Worm (Caenorhabditis elegans) whole organism, L2 larva: Measurements from ENCODE around the gene F10E9.7.
A peak's percentile ranks its signal among the peaks of the same experiment; 100 is the strongest.

Experiments
- C34F6.9 ChIP-seq: fragments of 150-350 bp; optimal IDR thresholded peaks from 2 replicates; lab custom pipeline; 2014; ENCODE audit warnings: missing biosample characterization, missing genetic modification characterization
- Y55F3AM.14 ChIP-seq: fragments of 200-800 bp; sonication (Bioruptor generic); optimal IDR thresholded peaks from 2 replicates; lab custom pipeline; 2018; ENCODE audit warnings: mild to moderate bottlenecking, missing genetic modification characterization, missing compliant biosample characterization
- ZK546.5 ChIP-seq: sonication (generic microtip); optimal IDR thresholded peaks from 2 replicates; lab custom pipeline; 2017; ENCODE audit warnings: missing biosample characterization, missing genetic modification characterization
- aly-2 ChIP-seq: fragments of 150-350 bp; optimal IDR thresholded peaks from 2 replicates; lab custom pipeline; 2014; ENCODE audit warnings: missing biosample characterization, missing genetic modification characterization
- blmp-1 ChIP-seq: sonication (generic microtip); optimal IDR thresholded peaks from 2 replicates; lab custom pipeline; 2017; ENCODE audit warnings: missing genetic modification characterization, mild to moderate bottlenecking, missing compliant biosample characterization, antibody characterized with exemption, moderate library complexity; ENCODE audit not compliant: insufficient read depth
- crh-2 ChIP-seq: sonication (generic microtip); optimal IDR thresholded peaks from 2 replicates; lab custom pipeline; 2017; ENCODE audit warnings: missing biosample characterization, missing genetic modification characterization
- dmd-4 ChIP-seq: sonication (generic microtip); optimal IDR thresholded peaks from 2 replicates; lab custom pipeline; 2017; ENCODE audit warnings: missing biosample characterization, missing genetic modification characterization
- egl-27 ChIP-seq: sonication (generic microtip); optimal IDR thresholded peaks from 3 replicates; lab custom pipeline; 2017; ENCODE audit warnings: missing biosample characterization, missing genetic modification reagents, missing genetic modification characterization
- elt-1 ChIP-seq: fragments of 150-350 bp; optimal IDR thresholded peaks from 2 replicates; lab custom pipeline; 2014; ENCODE audit warnings: missing biosample characterization, missing genetic modification characterization
- elt-3 ChIP-seq: sonication (generic microtip); optimal IDR thresholded peaks from 2 replicates; lab custom pipeline; 2017; ENCODE audit warnings: missing biosample characterization, missing genetic modification characterization
- fos-1 ChIP-seq: fragments of 150-350 bp; optimal IDR thresholded peaks from 2 replicates; lab custom pipeline; 2014; ENCODE audit warnings: missing biosample characterization, missing genetic modification characterization
- lin-11 ChIP-seq: fragments of 150-350 bp; sonication (generic microtip); optimal IDR thresholded peaks from 2 replicates; lab custom pipeline; 2014; ENCODE audit warnings: missing biosample characterization, missing genetic modification characterization, inconsistent platforms, mixed read lengths
- lin-13 ChIP-seq: fragments of 150-350 bp; optimal IDR thresholded peaks from 2 replicates; lab custom pipeline; 2014; ENCODE audit warnings: missing biosample characterization, missing genetic modification reagents, missing genetic modification characterization
- lin-39 ChIP-seq: fragments of 150-350 bp; optimal IDR thresholded peaks from 2 replicates; lab custom pipeline; 2014; ENCODE audit warnings: missing biosample characterization, missing genetic modification reagents, missing genetic modification characterization
- lsy-2 ChIP-seq, 2 experiments: fragments of 150-350 bp in 1 of 2; sonication (generic microtip) in 1 of 2; optimal IDR thresholded peaks; 2 replicates each; lab custom pipeline; 2014 to 2017; ENCODE audit warnings: missing biosample characterization in 2 of 2, missing genetic modification characterization in 2 of 2
- mab-5 ChIP-seq: fragments of 150-350 bp; optimal IDR thresholded peaks from 2 replicates; lab custom pipeline; 2014; ENCODE audit warnings: missing biosample characterization, missing genetic modification characterization
- mbf-1 ChIP-seq: sonication (generic microtip); optimal IDR thresholded peaks from 2 replicates; lab custom pipeline; 2017; ENCODE audit warnings: missing biosample characterization, missing genetic modification characterization
- mdl-1 ChIP-seq, 2 experiments: fragments of 150-350 bp in 1 of 2; sonication (generic microtip) in 1 of 2; optimal IDR thresholded peaks; 2 replicates each; lab custom pipeline; 2017; ENCODE audit warnings: missing biosample characterization in 2 of 2, missing genetic modification characterization in 2 of 2
- nhr-11 ChIP-seq: fragments of 150-350 bp; optimal IDR thresholded peaks from 2 replicates; lab custom pipeline; 2014; ENCODE audit warnings: missing biosample characterization, missing genetic modification characterization
- nhr-12 ChIP-seq: fragments of 150-350 bp; optimal IDR thresholded peaks from 2 replicates; lab custom pipeline; 2014; ENCODE audit warnings: missing biosample characterization, missing genetic modification characterization
- nhr-129 ChIP-seq: fragments of 150-350 bp; optimal IDR thresholded peaks from 2 replicates; lab custom pipeline; 2014; ENCODE audit warnings: missing biosample characterization, missing genetic modification characterization
- nhr-21 ChIP-seq: fragments of 150-350 bp; optimal IDR thresholded peaks from 2 replicates; lab custom pipeline; 2014; ENCODE audit warnings: missing biosample characterization, missing genetic modification characterization
- nhr-23 ChIP-seq: fragments of 150-350 bp; optimal IDR thresholded peaks from 2 replicates; lab custom pipeline; 2014; ENCODE audit warnings: missing biosample characterization, missing genetic modification reagents, missing genetic modification characterization
- nhr-237 ChIP-seq: fragments of 150-350 bp; optimal IDR thresholded peaks from 2 replicates; lab custom pipeline; 2014; ENCODE audit warnings: missing biosample characterization, missing genetic modification characterization
- nhr-25 ChIP-seq: fragments of 150-350 bp; sonication (generic microtip); optimal IDR thresholded peaks from 3 replicates; lab custom pipeline; 2014; ENCODE audit warnings: missing biosample characterization, missing genetic modification characterization
- peb-1 ChIP-seq: fragments of 150-350 bp; optimal IDR thresholded peaks from 2 replicates; lab custom pipeline; 2014; ENCODE audit warnings: missing biosample characterization, missing genetic modification characterization
- sem-4 ChIP-seq: fragments of 150-350 bp; optimal IDR thresholded peaks from 2 replicates; lab custom pipeline; 2014; ENCODE audit warnings: missing biosample characterization, missing genetic modification reagents, missing genetic modification characterization
- sma-3 ChIP-seq: sonication (generic microtip); optimal IDR thresholded peaks from 2 replicates; lab custom pipeline; 2016; ENCODE audit warnings: missing genetic modification reagents, missing genetic modification characterization, missing compliant biosample characterization
- snpc-4 ChIP-seq: fragments of 150-350 bp; optimal IDR thresholded peaks from 2 replicates; lab custom pipeline; 2014; ENCODE audit warnings: missing biosample characterization, missing genetic modification characterization
- unc-55 ChIP-seq: fragments of 150-350 bp; sonication (generic microtip); optimal IDR thresholded peaks from 3 replicates; lab custom pipeline; 2014; ENCODE audit warnings: missing biosample characterization, missing genetic modification reagents, missing genetic modification characterization
- zag-1 ChIP-seq: fragments of 150-350 bp; optimal IDR thresholded peaks from 2 replicates; lab custom pipeline; 2014; ENCODE audit warnings: missing biosample characterization, missing genetic modification characterization
- ztf-11 ChIP-seq: sonication (generic microtip); optimal IDR thresholded peaks from 2 replicates; lab custom pipeline; 2017; ENCODE audit warnings: missing biosample characterization, missing genetic modification characterization

The F10E9.7 gene

ce11 chrIII:8331779-8332178 lies 24.5 kb upstream of the F10E9.7 start, which contains the start of the genes mrps-18A and ZC262.2:
Gene mrps-18A (minus strand): TSS chrIII:8331919.
Gene ZC262.2 (plus strand): TSS chrIII:8332062.
- TF ChIP-seq unc-55 = no peak
- TF ChIP-seq nhr-129 (tag; lab: Kevin White, UChicago) = peak; percentile 21
- peak; percentile 31 for TF ChIP-seq C34F6.9 (tag; lab: Kevin White, UChicago)
- no peak for TF ChIP-seq zag-1 (tag; lab: Kevin White, UChicago)
- TF ChIP-seq lsy-2 (tag; optimal IDR thresholded peaks at IDR 0.05; lab: Kevin White, UChicago) = peak; percentile 73 to 97
- no peak for TF ChIP-seq aly-2

- TF ChIP-seq peb-1 (tag; lab: Kevin White, UChicago) = no peak
- TF ChIP-seq blmp-1 (tag; lab: Kevin White, UChicago) = no peak
- TF ChIP-seq nhr-237 (tag; lab: Kevin White, UChicago) = no peak
- TF ChIP-seq sma-3 (GFP tag; lab: Kevin White, UChicago) = no peak
- no peak for TF ChIP-seq nhr-12 (tag; lab: Kevin White, UChicago)
- no peak for TF ChIP-seq elt-3
- no peak for TF ChIP-seq ZK546.5 (tag; lab: Kevin White, UChicago)
- no peak for TF ChIP-seq mab-5
- TF ChIP-seq mdl-1 (tag; optimal IDR thresholded peaks at IDR 0.05; lab: Kevin White, UChicago) = no peak
- no peak for TF ChIP-seq dmd-4 (tag; lab: Kevin White, UChicago)
- no peak for TF ChIP-seq elt-1 (tag; lab: Kevin White, UChicago)
- no peak for TF ChIP-seq mbf-1
- TF ChIP-seq lin-11 (tag; lab: Kevin White, UChicago) = no peak
- TF ChIP-seq lin-13 (GFP tag; lab: Kevin White, UChicago) = no peak
- no peak for TF ChIP-seq crh-2 (tag; lab: Kevin White, UChicago)
- TF ChIP-seq unc-55 = no peak
- TF ChIP-seq sem-4 (tag; lab: Kevin White, UChicago) = no peak
These were observed 24.0 kb upstream of the F10E9.7 start, which contains the start of gene iglr-2 for ce11 chrIII:8331211-8331610. Gene iglr-2 (minus strand): TSS chrIII:8331311.

ce11 chrIII:8325574-8326513 lies 18.6 kb upstream of the F10E9.7 start, which contains the start of gene ZC262.13:
Gene ZC262.13 (plus strand): TSS chrIII:8326214.
- TF ChIP-seq blmp-1 (tag; lab: Kevin White, UChicago) (no peak), fos-1 (tag; lab: Kevin White, UChicago) (peak; percentile 36)

- TF ChIP-seq elt-1 (tag; lab: Kevin White, UChicago) = no peak
- TF ChIP-seq blmp-1 (tag; lab: Kevin White, UChicago) = no peak
- no peak for TF ChIP-seq Y55F3AM.14 (GFP tag; lab: Kevin White, UChicago)
- TF ChIP-seq nhr-25 = no peak
- TF ChIP-seq nhr-23 (tag; lab: Kevin White, UChicago) = no peak
- TF ChIP-seq nhr-11 = no peak
- TF ChIP-seq ztf-11 (tag; lab: Kevin White, UChicago) = no peak
- TF ChIP-seq snpc-4 (tag; lab: Kevin White, UChicago) = no peak
These were observed 17.2 kb upstream of the F10E9.7 start, which contains the start of gene F10E9.12 for ce11 chrIII:8324412-8324811. Gene F10E9.12 (plus strand): TSS chrIII:8324542.

- TF ChIP-seq fos-1 (tag; lab: Kevin White, UChicago) (no peak), C34F6.9 (tag; lab: Kevin White, UChicago) (peak; percentile 14), nhr-21 (peak; percentile 21), nhr-25 (no peak), nhr-11 (no peak), nhr-129 (tag; lab: Kevin White, UChicago) (no peak), lin-39 (no peak), lsy-2 (tag; optimal IDR thresholded peaks at IDR 0.05; lab: Kevin White, UChicago) (peak in 1 of 2 experiments; percentile 32), lin-11 (tag; lab: Kevin White, UChicago) (peak; percentile 29), egl-27 (no peak)
These were observed 15.5 kb upstream of the F10E9.7 start, which contains the start of gene F10E9.1 for ce11 chrIII:8322645-8323213. Gene F10E9.1 (plus strand): TSS chrIII:8323163.
